Worm (Caenorhabditis elegans) whole organism, L1 larva: Measurements from ENCODE around the gene srh-19.

Source experiments
- C34B4.2 ChIP-seq: sonication (generic microtip); optimal IDR thresholded peaks from 2 replicates; lab custom pipeline; 2017; ENCODE audit warnings: mild to moderate bottlenecking, missing genetic modification characterization, missing compliant biosample characterization
- Y116A8C.19 ChIP-seq: sonication (generic microtip); optimal IDR thresholded peaks from 2 replicates; lab custom pipeline; 2016; ENCODE audit warnings: missing compliant biosample characterization, missing genetic modification characterization, borderline replicate concordance
- alr-1 ChIP-seq: fragments of 200-800 bp; sonication (Bioruptor generic); optimal IDR thresholded peaks from 2 replicates; lab custom pipeline; 2018; ENCODE audit warnings: borderline replicate concordance, mild to moderate bottlenecking, missing genetic modification characterization, missing compliant biosample characterization
- ama-1 ChIP-seq: fragments of 150-350 bp; optimal IDR thresholded peaks from 2 replicates; lab custom pipeline; 2014
- blmp-1 ChIP-seq: fragments of 150-350 bp; optimal IDR thresholded peaks from 2 replicates; lab custom pipeline; 2014; ENCODE audit warnings: missing biosample characterization, missing genetic modification characterization
- ceh-90 ChIP-seq: sonication (generic microtip); optimal IDR thresholded peaks from 2 replicates; lab custom pipeline; 2016; ENCODE audit warnings: missing genetic modification characterization, missing compliant biosample characterization
- dsc-1 ChIP-seq: sonication (generic microtip); optimal IDR thresholded peaks from 2 replicates; lab custom pipeline; 2016; ENCODE audit warnings: mild to moderate bottlenecking, missing genetic modification characterization, missing compliant biosample characterization
- efl-1 ChIP-seq, 4 experiments: fragments of 150-350 bp; optimal IDR thresholded peaks in 3 of 4; peaks in 1 of 4; 1 replicate in 1 of 4; 2 replicates in 3 of 4; lab custom pipeline; 2014; ENCODE audit warnings: missing biosample characterization in 2 of 4, missing genetic modification characterization in 2 of 4, missing genetic modification reagents in 2 of 4
- efl-3 ChIP-seq: fragments of 200-800 bp; sonication (Bioruptor generic); optimal IDR thresholded peaks from 2 replicates; lab custom pipeline; 2018; ENCODE audit warnings: mild to moderate bottlenecking, missing genetic modification characterization, missing compliant biosample characterization
- egl-13 ChIP-seq: sonication (generic microtip); optimal IDR thresholded peaks from 2 replicates; lab custom pipeline; 2016; ENCODE audit warnings: missing genotype, missing genetic modification reagents, missing genetic modification characterization, missing compliant biosample characterization
- elt-3 ChIP-seq, 6 experiments: fragments of 150-350 bp in 1 of 6; sonication (generic microtip); optimal IDR thresholded peaks; 2 replicates each; lab custom pipeline; 2017 to 2018; ENCODE audit warnings: missing biosample characterization in 6 of 6, missing genetic modification characterization in 6 of 6, inconsistent platforms in 1 of 6
- fkh-10 ChIP-seq: sonication (generic microtip); optimal IDR thresholded peaks from 2 replicates; lab custom pipeline; 2017; ENCODE audit warnings: missing biosample characterization, missing genetic modification reagents, missing genetic modification characterization
- fos-1 ChIP-seq: fragments of 150-350 bp; optimal IDR thresholded peaks from 2 replicates; lab custom pipeline; 2014; ENCODE audit warnings: missing biosample characterization, missing genetic modification characterization
- grh-1 ChIP-seq: fragments of 200-800 bp; sonication (Bioruptor generic); IDR thresholded peaks from 2 replicates; pipeline ENCODE4 v1.3.6; 2022; ENCODE audit warnings: missing genetic modification reagents, missing genetic modification characterization, missing compliant biosample characterization
- hlh-17 ChIP-seq: fragments of 200-800 bp; sonication (Bioruptor generic); optimal IDR thresholded peaks from 2 replicates; lab custom pipeline; 2018; ENCODE audit warnings: missing genetic modification characterization, mild to moderate bottlenecking, missing compliant biosample characterization, moderate library complexity, borderline replicate concordance
- hpl-2 ChIP-seq: fragments of 150-350 bp; optimal IDR thresholded peaks from 2 replicates; lab custom pipeline; 2014; ENCODE audit warnings: missing biosample characterization, missing genetic modification reagents, missing genetic modification characterization
- isw-1 ChIP-seq: fragments of 200-800 bp; sonication (Bioruptor generic); IDR thresholded peaks from 2 replicates; pipeline ENCODE4 v1.3.6; 2022; ENCODE audit warnings: missing genetic modification characterization, missing compliant biosample characterization
- jun-1 ChIP-seq: fragments of 150-350 bp; optimal IDR thresholded peaks from 2 replicates; lab custom pipeline; 2014; ENCODE audit warnings: missing biosample characterization, missing genetic modification reagents, missing genetic modification characterization
- lin-13 ChIP-seq: fragments of 150-350 bp; optimal IDR thresholded peaks from 2 replicates; lab custom pipeline; 2014; ENCODE audit warnings: missing biosample characterization, missing genetic modification reagents, missing genetic modification characterization
- lin-15B ChIP-seq: fragments of 150-350 bp; sonication (generic microtip); optimal IDR thresholded peaks from 3 replicates; lab custom pipeline; 2014; ENCODE audit warnings: missing biosample characterization, missing genetic modification characterization
- lin-35 ChIP-seq, 2 experiments: fragments of 150-350 bp; optimal IDR thresholded peaks; 2 replicates each; lab custom pipeline; 2014; ENCODE audit warnings: missing biosample characterization in 2 of 2, missing genetic modification characterization in 2 of 2, missing genetic modification reagents in 2 of 2
- lir-3 ChIP-seq: sonication (generic microtip); optimal IDR thresholded peaks from 2 replicates; lab custom pipeline; 2016; ENCODE audit warnings: mild to moderate bottlenecking, missing genetic modification characterization, moderate library complexity, missing compliant biosample characterization; ENCODE audit not compliant: poor library complexity
- mdl-1 ChIP-seq, 2 experiments: fragments of 150-350 bp; optimal IDR thresholded peaks; 2 replicates each; lab custom pipeline; 2014 to 2017; ENCODE audit warnings: missing biosample characterization in 2 of 2, missing genetic modification characterization in 2 of 2, inconsistent platforms in 1 of 2
- mef-2 ChIP-seq: fragments of 150-350 bp; optimal IDR thresholded peaks from 2 replicates; lab custom pipeline; 2014; ENCODE audit warnings: missing biosample characterization, missing genetic modification characterization
- nhr-12 ChIP-seq: sonication (generic microtip); optimal IDR thresholded peaks from 2 replicates; lab custom pipeline; 2017; ENCODE audit warnings: missing biosample characterization, missing genetic modification characterization
- nhr-19 ChIP-seq: fragments of 200-800 bp; sonication (Bioruptor generic); conservative IDR thresholded peaks from 2 replicates; pipeline ENCODE4 v1.3.6; 2022; ENCODE audit warnings: missing genetic modification characterization, missing compliant biosample characterization
- nhr-20 ChIP-seq: sonication (generic microtip); optimal IDR thresholded peaks from 2 replicates; lab custom pipeline; 2016; ENCODE audit warnings: mild to moderate bottlenecking, missing genetic modification characterization, missing compliant biosample characterization
- nhr-28 ChIP-seq: fragments of 150-350 bp; optimal IDR thresholded peaks from 2 replicates; lab custom pipeline; 2014; ENCODE audit warnings: missing biosample characterization, missing genetic modification characterization
- nhr-71 ChIP-seq: sonication (generic microtip); optimal IDR thresholded peaks from 2 replicates; lab custom pipeline; 2016; ENCODE audit warnings: mild to moderate bottlenecking, missing genetic modification characterization, moderate library complexity, missing compliant biosample characterization
- nhr-76 ChIP-seq: sonication (generic microtip); optimal IDR thresholded peaks from 2 replicates; lab custom pipeline; 2017; ENCODE audit warnings: missing biosample characterization, missing genetic modification characterization
- nhr-77 ChIP-seq: fragments of 150-350 bp; optimal IDR thresholded peaks from 2 replicates; lab custom pipeline; 2014; ENCODE audit warnings: missing biosample characterization, missing genetic modification characterization
- nhr-84 ChIP-seq: sonication (generic microtip); optimal IDR thresholded peaks from 2 replicates; lab custom pipeline; 2017; ENCODE audit warnings: missing biosample characterization, missing genetic modification characterization
- nhr-85 ChIP-seq: sonication (generic microtip); peaks from one replicate; lab custom pipeline; 2016; ENCODE audit warnings: missing genetic modification characterization, inconsistent platforms, missing compliant biosample characterization
- pag-3 ChIP-seq: sonication (generic microtip); optimal IDR thresholded peaks from 2 replicates; lab custom pipeline; 2017; ENCODE audit warnings: missing genetic modification characterization, mild to moderate bottlenecking, missing compliant biosample characterization, antibody characterized with exemption, borderline replicate concordance; ENCODE audit not compliant: insufficient read depth
- pax-3 ChIP-seq: fragments of 200-800 bp; sonication (Bioruptor generic); optimal IDR thresholded peaks from 2 replicates; lab custom pipeline; 2018; ENCODE audit warnings: mild to moderate bottlenecking, missing genetic modification characterization, moderate library complexity, missing compliant biosample characterization
- pqm-1 ChIP-seq: sonication (generic microtip); optimal IDR thresholded peaks from 3 replicates; lab custom pipeline; 2017; ENCODE audit warnings: missing biosample characterization, missing genetic modification characterization
- skn-1 ChIP-seq: fragments of 150-350 bp; optimal IDR thresholded peaks from 2 replicates; lab custom pipeline; 2014; ENCODE audit warnings: missing biosample characterization, missing genetic modification characterization
- snu-23 ChIP-seq: sonication (generic microtip); optimal IDR thresholded peaks from 2 replicates; lab custom pipeline; 2016; ENCODE audit warnings: missing genetic modification characterization, missing compliant biosample characterization
- sox-4 ChIP-seq: sonication (generic microtip); optimal IDR thresholded peaks from 2 replicates; lab custom pipeline; 2016; ENCODE audit warnings: missing genetic modification characterization, missing compliant biosample characterization
- tlp-1 ChIP-seq: fragments of 150-350 bp; optimal IDR thresholded peaks from 2 replicates; lab custom pipeline; 2014; ENCODE audit warnings: missing biosample characterization, missing genetic modification characterization
- unc-130 ChIP-seq: fragments of 150-350 bp; optimal IDR thresholded peaks from 2 replicates; lab custom pipeline; 2017; ENCODE audit warnings: missing biosample characterization, missing genetic modification characterization, inconsistent platforms
- unc-62 ChIP-seq: fragments of 150-350 bp; optimal IDR thresholded peaks from 2 replicates; lab custom pipeline; 2014; ENCODE audit warnings: missing biosample characterization, missing genetic modification reagents, missing genetic modification characterization
- vab-15 ChIP-seq: sonication (generic microtip); optimal IDR thresholded peaks from 2 replicates; lab custom pipeline; 2017; ENCODE audit warnings: missing genotype, mild to moderate bottlenecking, missing genetic modification characterization, missing compliant biosample characterization
- zip-4 ChIP-seq: fragments of 200-800 bp; sonication (Bioruptor generic); optimal IDR thresholded peaks from 2 replicates; lab custom pipeline; 2018; ENCODE audit warnings: mild to moderate bottlenecking, missing genetic modification characterization, moderate library complexity, missing compliant biosample characterization
- ztf-11 ChIP-seq, 2 experiments: sonication (generic microtip); optimal IDR thresholded peaks; 2 replicates each; lab custom pipeline; 2016 to 2017; ENCODE audit warnings: missing genetic modification characterization in 2 of 2, missing biosample characterization in 1 of 2, missing compliant biosample characterization in 1 of 2

srh-19 gene

DNA sequence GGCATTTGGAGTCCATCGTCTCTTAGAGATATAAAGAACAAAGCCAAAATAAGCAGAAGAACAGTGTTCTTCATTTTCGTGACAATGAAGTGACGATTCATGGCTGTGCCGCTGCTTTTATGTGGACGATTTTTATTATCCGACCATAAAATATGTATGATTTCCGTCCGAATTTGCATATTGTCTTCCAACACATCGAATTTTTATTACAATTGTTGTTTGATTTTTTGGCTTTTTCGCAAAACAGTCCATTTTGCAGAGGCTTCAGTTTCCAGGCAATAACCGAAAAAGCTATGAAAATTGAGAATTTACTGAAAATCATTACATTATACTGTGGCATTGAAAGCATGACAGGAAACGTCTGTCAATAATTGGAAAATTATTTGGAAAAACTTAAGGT is 28.4 kb upstream of the srh-19 start, which contains the start of gene F56C3.8:
Gene F56C3.8 (minus strand): TSS at position 101 of the 400 bp plus-strand sequence.
- no peak for TF ChIP-seq nhr-84 (tag; lab: Kevin White, UChicago)
- no peak for TF ChIP-seq nhr-77 (tag; lab: Kevin White, UChicago)
- no peak for TF ChIP-seq nhr-20 (tag; lab: Kevin White, UChicago)
- no peak for TF ChIP-seq C34B4.2 (tag; lab: Kevin White, UChicago)
- TF ChIP-seq ceh-90 (tag; lab: Kevin White, UChicago), result no peak
- TF ChIP-seq zip-4 (GFP tag; lab: Kevin White, UChicago), result no peak
- TF ChIP-seq dsc-1 (tag; lab: Kevin White, UChicago), result no peak
- no peak for TF ChIP-seq alr-1
- TF ChIP-seq, all 84 proteins: peak for 0

DNA sequence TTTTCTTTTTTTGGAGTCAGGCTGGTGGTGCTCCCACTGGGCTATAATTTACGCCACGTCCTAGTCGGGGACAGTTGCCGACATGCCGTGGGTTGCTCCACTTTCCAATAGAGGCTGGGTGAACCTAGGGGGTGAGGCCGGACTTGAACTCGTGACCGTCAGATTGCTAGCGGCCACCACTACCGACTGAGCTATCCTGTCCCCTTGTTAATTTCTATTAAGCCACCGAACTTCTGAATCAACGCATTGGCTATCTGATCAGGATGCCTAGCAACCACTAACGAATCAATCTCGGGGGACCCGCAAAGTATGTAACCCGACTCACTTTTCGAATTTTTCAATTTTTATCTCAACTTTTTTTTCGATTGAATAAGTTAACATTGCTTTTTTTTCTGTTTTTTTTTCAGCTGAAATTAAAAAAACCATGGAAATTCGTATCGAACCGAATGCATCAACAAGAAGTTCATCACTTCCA is 26.0 kb upstream of the srh-19 start, which contains the start of gene F56C3.1:
Gene F56C3.1 (plus strand): TSS at position 425 of the 475 bp plus-strand sequence.
- TF ChIP-seq ztf-11 (tag; optimal IDR thresholded peaks at IDR 0.05; lab: Kevin White, UChicago), result no peak
- no peak for TF ChIP-seq jun-1
- TF ChIP-seq sox-4 (tag; lab: Kevin White, UChicago), result no peak
- no peak for TF ChIP-seq nhr-28 (tag; lab: Kevin White, UChicago)
- no peak for TF ChIP-seq elt-3 (tag; optimal IDR thresholded peaks at IDR 0.05; lab: Kevin White, UChicago)
- TF ChIP-seq pag-3 (tag; lab: Kevin White, UChicago), result no peak
- TF ChIP-seq lir-3 (tag; lab: Kevin White, UChicago), result no peak
- TF ChIP-seq tlp-1 (tag; lab: Kevin White, UChicago), result no peak
- TF ChIP-seq lin-35 (GFP tag; optimal IDR thresholded peaks at IDR 0.05; lab: Kevin White, UChicago), result no peak
- no peak for TF ChIP-seq lin-15B (tag; lab: Kevin White, UChicago)
- TF ChIP-seq mef-2 (tag; lab: Kevin White, UChicago), result no peak
- no peak for TF ChIP-seq dsc-1 (tag; lab: Kevin White, UChicago)
- TF ChIP-seq, all 84 proteins: peak for 0

DNA sequence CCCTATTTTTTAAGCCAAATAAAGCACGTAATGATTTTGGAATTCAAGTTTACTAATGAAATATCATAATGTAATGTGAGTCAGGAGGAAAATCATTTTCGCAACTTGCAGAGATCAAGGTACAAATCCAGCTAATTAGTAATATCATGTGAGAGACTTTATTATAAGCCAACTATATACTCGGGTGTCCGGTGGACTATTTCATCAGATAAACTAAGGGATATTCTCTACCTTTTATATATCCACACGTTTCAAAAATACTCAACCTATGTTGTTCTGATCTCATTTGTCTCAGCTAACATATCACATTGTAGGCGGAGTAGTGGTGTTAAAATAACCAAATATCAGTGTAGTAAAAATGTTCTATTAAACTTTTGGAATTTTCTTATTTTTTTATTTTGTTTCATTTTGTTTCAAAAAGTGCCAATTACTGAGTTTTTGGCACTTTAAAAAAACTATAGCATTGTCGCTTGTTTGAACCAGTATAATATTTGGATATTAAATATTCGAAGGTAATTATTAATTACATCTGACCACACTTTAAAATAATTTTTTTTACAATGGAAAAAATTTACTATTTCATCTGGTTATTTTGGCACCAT is 23.5 kb upstream of the srh-19 start:
- TF ChIP-seq mdl-1 (tag; optimal IDR thresholded peaks at IDR 0.05; lab: Kevin White, UChicago), result no peak
- peak; percentile 91 for TF ChIP-seq fos-1 (tag; lab: Kevin White, UChicago)
- peak; percentile 75 for TF ChIP-seq grh-1
- TF ChIP-seq lin-13 (GFP tag; lab: Kevin White, UChicago), result peak; percentile 86
- peak; percentile 98 for TF ChIP-seq skn-1 (tag; lab: Kevin White, UChicago)
- TF ChIP-seq ceh-90 (tag; lab: Kevin White, UChicago), result no peak
- peak; percentile 97 for TF ChIP-seq jun-1
- TF ChIP-seq blmp-1 (tag; lab: Kevin White, UChicago), result no peak
- TF ChIP-seq pqm-1 (tag; lab: Kevin White, UChicago), result no peak
- TF ChIP-seq nhr-85, result peak; percentile 87
- TF ChIP-seq nhr-76 (tag; lab: Kevin White, UChicago), result no peak
- TF ChIP-seq nhr-28 (tag; lab: Kevin White, UChicago), result peak; percentile 18
- no peak for TF ChIP-seq pag-3 (tag; lab: Kevin White, UChicago)
- TF ChIP-seq hpl-2 (GFP tag; lab: Kevin White, UChicago), result peak; percentile 84
- TF ChIP-seq nhr-71 (tag; lab: Kevin White, UChicago), result peak; percentile 91
- TF ChIP-seq elt-3 (tag; optimal IDR thresholded peaks at IDR 0.05; lab: Kevin White, UChicago), result peak in 4 of 6 experiments; percentile 46 to 94 (median 68)
- no peak for TF ChIP-seq unc-130
- no peak for TF ChIP-seq hlh-17
- TF ChIP-seq efl-3 (GFP tag; lab: Kevin White, UChicago), result peak; percentile 62
- TF ChIP-seq nhr-19 (GFP tag; lab: Robert Waterston, UW), result peak; percentile 91
- no peak for TF ChIP-seq nhr-12
- no peak for TF ChIP-seq ama-1
- no peak for TF ChIP-seq Y116A8C.19 (tag; lab: Kevin White, UChicago)
- peak; percentile 68 for TF ChIP-seq efl-1 (optimal IDR thresholded peaks at IDR 0.05; lab: Kevin White, UChicago)
- peak; percentile 1 to 92 for TF ChIP-seq efl-1 (GFP tag; optimal IDR thresholded peaks at IDR 0.05 in 1 of 2; lab: Kevin White, UChicago)
- no peak for TF ChIP-seq unc-62 (GFP tag; lab: Kevin White, UChicago)
- peak; percentile 79 for TF ChIP-seq egl-13 (tag; lab: Kevin White, UChicago)
- no peak for TF ChIP-seq C34B4.2 (tag; lab: Kevin White, UChicago)
- TF ChIP-seq pax-3 (tag; lab: Kevin White, UChicago), result peak; percentile 81
- TF ChIP-seq isw-1, result peak; percentile 33
- TF ChIP-seq fkh-10 (GFP tag; lab: Kevin White, UChicago), result peak; percentile 97
- peak; percentile 98 for TF ChIP-seq snu-23
- no peak for TF ChIP-seq nhr-84 (tag; lab: Kevin White, UChicago)
- peak; percentile 89 for TF ChIP-seq vab-15
- TF ChIP-seq lin-15B (tag; lab: Kevin White, UChicago), result no peak
